Worm (Caenorhabditis elegans) whole organism, L3 larva: Measurements from ENCODE around the gene try-13.

Source experiments
- ZK546.5 ChIP-seq: sonication (generic microtip); optimal IDR thresholded peaks from 2 replicates; lab custom pipeline; 2017; ENCODE audit warnings: missing biosample characterization, missing genetic modification characterization
- aly-2 ChIP-seq: fragments of 150-350 bp; optimal IDR thresholded peaks from 2 replicates; lab custom pipeline; 2014; ENCODE audit warnings: missing biosample characterization, missing genetic modification characterization
- elt-1 ChIP-seq: fragments of 150-350 bp; optimal IDR thresholded peaks from 2 replicates; lab custom pipeline; 2014; ENCODE audit warnings: missing biosample characterization, missing genetic modification characterization
- lin-39 ChIP-seq: fragments of 150-350 bp; optimal IDR thresholded peaks from 2 replicates; lab custom pipeline; 2018; ENCODE audit warnings: missing biosample characterization, missing genetic modification reagents, missing genetic modification characterization
- lsy-12 ChIP-seq: sonication (generic microtip); optimal IDR thresholded peaks from 2 replicates; lab custom pipeline; 2016; ENCODE audit warnings: mild to moderate bottlenecking, missing genetic modification characterization, missing compliant biosample characterization
- mdl-1 ChIP-seq: fragments of 150-350 bp; optimal IDR thresholded peaks from 2 replicates; lab custom pipeline; 2014; ENCODE audit warnings: missing biosample characterization, missing genetic modification characterization
- nhr-77 ChIP-seq: fragments of 150-350 bp; optimal IDR thresholded peaks from 2 replicates; lab custom pipeline; 2014; ENCODE audit warnings: missing biosample characterization, missing genetic modification characterization
- pha-4 ChIP-seq: fragments of 150-350 bp; optimal IDR thresholded peaks from 2 replicates; lab custom pipeline; 2014; ENCODE audit warnings: missing biosample characterization, missing genetic modification reagents, missing genetic modification characterization
- skn-1 ChIP-seq: fragments of 150-350 bp; optimal IDR thresholded peaks from 2 replicates; lab custom pipeline; 2014; ENCODE audit warnings: missing biosample characterization, missing genetic modification characterization
- unc-39 ChIP-seq: sonication (generic microtip); optimal IDR thresholded peaks from 4 replicates; lab custom pipeline; 2017; ENCODE audit warnings: missing biosample characterization, missing genetic modification characterization
- unc-62 ChIP-seq: fragments of 150-350 bp; sonication (generic microtip); optimal IDR thresholded peaks from 4 replicates; lab custom pipeline; 2014; ENCODE audit warnings: missing biosample characterization, missing genetic modification reagents, missing genetic modification characterization

ce11 chrV:7449303-7449827 is 9.5 kb downstream of the try-13 start, which contains the start of gene try-12:
- TF ChIP-seq pha-4 (tag; lab: Kevin White, UChicago) (no peak), mdl-1 (tag; lab: Kevin White, UChicago) (no peak), unc-62 (GFP tag; lab: Kevin White, UChicago) (no peak), skn-1 (no peak), elt-1 (no peak), lsy-12 (tag; lab: Kevin White, UChicago) (no peak), aly-2 (tag; lab: Kevin White, UChicago) (no peak), nhr-77 (tag; lab: Kevin White, UChicago) (no peak), ZK546.5 (no peak), lin-39 (tag; lab: Kevin White, UChicago) (no peak), unc-39 (no peak)
